Worm (Caenorhabditis elegans) whole organism, young adult: ENCODE measurements around the gene rars-2.
A peak's percentile ranks its signal among the peaks of the same experiment; 100 is the strongest.

ENCODE experiments used
- B0019.2 ChIP-seq: fragments of 200-800 bp; sonication (Bioruptor generic); conservative IDR thresholded peaks from 2 replicates; pipeline ENCODE4 v1.3.6; 2022; ENCODE audit warnings: missing genetic modification reagents, missing genetic modification characterization, missing compliant biosample characterization
- B0035.1 ChIP-seq: sonication (generic microtip); optimal IDR thresholded peaks from 2 replicates; lab custom pipeline; 2016; ENCODE audit warnings: missing genetic modification characterization, mild to moderate bottlenecking, missing compliant biosample characterization, missing genotype, missing genetic modification reagents
- B0261.1 ChIP-seq: sonication (generic microtip); optimal IDR thresholded peaks from 2 replicates; lab custom pipeline; 2016; ENCODE audit warnings: mild to moderate bottlenecking, missing genetic modification characterization, moderate library complexity, missing compliant biosample characterization
- B0336.3 ChIP-seq: fragments of 200-800 bp; sonication (Bioruptor generic); IDR thresholded peaks from 2 replicates; pipeline ENCODE4 v1.3.6; 2022; ENCODE audit warnings: missing genetic modification characterization, missing compliant biosample characterization
- C06A6.2 ChIP-seq: fragments of 200-800 bp; sonication (Bioruptor generic); conservative IDR thresholded peaks from 2 replicates; pipeline ENCODE4 v1.3.6; 2022; ENCODE audit warnings: missing genetic modification characterization, missing compliant biosample characterization
- C17E4.6 ChIP-seq: fragments of 200-800 bp; sonication (Bioruptor generic); IDR thresholded peaks from 2 replicates; pipeline ENCODE4 v1.3.6; 2022; ENCODE audit warnings: missing genetic modification reagents, missing genetic modification characterization, missing compliant biosample characterization
- F10E7.11 ChIP-seq: sonication (generic microtip); optimal IDR thresholded peaks from 2 replicates; lab custom pipeline; 2017; ENCODE audit warnings: mild to moderate bottlenecking, missing genetic modification characterization, moderate library complexity, missing compliant biosample characterization
- F22D6.2 ChIP-seq: sonication (generic microtip); optimal IDR thresholded peaks from 2 replicates; lab custom pipeline; 2016; ENCODE audit warnings: mild to moderate bottlenecking, missing genetic modification characterization, missing compliant biosample characterization
- F39B2.1 ChIP-seq: fragments of 200-800 bp; sonication (Bioruptor generic); IDR thresholded peaks from 2 replicates; pipeline ENCODE4 v1.3.6; 2022; ENCODE audit warnings: missing genetic modification reagents, missing genetic modification characterization, missing compliant biosample characterization
- Y53F4B.3 ChIP-seq: fragments of 200-800 bp; sonication (Bioruptor generic); IDR thresholded peaks from 2 replicates; pipeline ENCODE4 v1.3.6; 2022; ENCODE audit warnings: missing genetic modification reagents, missing genetic modification characterization, missing compliant biosample characterization
- Y53G8AR.9 ChIP-seq: fragments of 200-800 bp; sonication (Bioruptor generic); conservative IDR thresholded peaks from 2 replicates; pipeline ENCODE4 v1.3.6; 2022; ENCODE audit warnings: missing genetic modification reagents, missing genetic modification characterization, missing compliant biosample characterization
- Y56A3A.18 ChIP-seq: fragments of 200-800 bp; sonication (Bioruptor generic); IDR thresholded peaks from 2 replicates; pipeline ENCODE4 v1.3.6; 2022; ENCODE audit warnings: missing genetic modification reagents, missing genetic modification characterization, missing compliant biosample characterization
- Y67H2A.10 ChIP-seq: fragments of 200-800 bp; sonication (Bioruptor generic); conservative IDR thresholded peaks from 2 replicates; pipeline ENCODE4 v1.3.6; 2022; ENCODE audit warnings: missing genetic modification reagents, missing genetic modification characterization, missing compliant biosample characterization
- ZK185.1 ChIP-seq: sonication (generic microtip); optimal IDR thresholded peaks from 2 replicates; lab custom pipeline; 2016; ENCODE audit warnings: mild to moderate bottlenecking, missing genetic modification characterization, missing compliant biosample characterization; ENCODE audit not compliant: poor library complexity, severe bottlenecking
- ama-1 ChIP-seq, 3 experiments: fragments of 150-350 bp in 1 of 3; sonication (generic microtip) in 2 of 3; optimal IDR thresholded peaks; 2 replicates each; lab custom pipeline; 2014 to 2018; ENCODE audit warnings: missing biosample characterization in 2 of 3, missing genetic modification characterization in 2 of 3, missing genetic modification reagents in 2 of 3
- aptf-2 ChIP-seq: fragments of 200-800 bp; sonication (Bioruptor generic); conservative IDR thresholded peaks from 2 replicates; pipeline ENCODE4 v1.3.6; 2022; ENCODE audit warnings: missing genetic modification reagents, missing genetic modification characterization, missing compliant biosample characterization
- attf-3 ChIP-seq: fragments of 200-800 bp; sonication (Bioruptor generic); conservative IDR thresholded peaks from 2 replicates; pipeline ENCODE4 v1.3.6; 2022; ENCODE audit warnings: missing genetic modification reagents, missing genetic modification characterization, missing compliant biosample characterization
- attf-6 ChIP-seq: fragments of 200-800 bp; sonication (Bioruptor generic); IDR thresholded peaks from 2 replicates; pipeline ENCODE4 v1.3.6; 2022; ENCODE audit warnings: missing genetic modification reagents, missing genetic modification characterization, missing compliant biosample characterization
- bed-1 ChIP-seq: fragments of 200-800 bp; sonication (Bioruptor generic); IDR thresholded peaks from 2 replicates; pipeline ENCODE4 v1.3.6; 2022; ENCODE audit warnings: missing genetic modification reagents, missing genetic modification characterization, missing compliant biosample characterization
- ccch-3 ChIP-seq: fragments of 200-800 bp; sonication (Bioruptor generic); optimal IDR thresholded peaks from 2 replicates; lab custom pipeline; 2018; ENCODE audit warnings: mild to moderate bottlenecking, missing genetic modification characterization, missing compliant biosample characterization
- cebp-2 ChIP-seq: fragments of 200-800 bp; sonication (Bioruptor generic); IDR thresholded peaks from 2 replicates; pipeline ENCODE4 v1.3.6; 2022; ENCODE audit warnings: missing genetic modification characterization, missing compliant biosample characterization
- ceh-40 ChIP-seq: fragments of 200-800 bp; sonication (Bioruptor generic); IDR thresholded peaks from 2 replicates; pipeline ENCODE4 v1.3.6; 2022; ENCODE audit warnings: missing genetic modification characterization, missing compliant biosample characterization
- ceh-79 ChIP-seq: sonication (generic microtip); optimal IDR thresholded peaks from 2 replicates; lab custom pipeline; 2017; ENCODE audit warnings: mild to moderate bottlenecking, missing genetic modification characterization, missing compliant biosample characterization
- chd-7 ChIP-seq: sonication (generic microtip); optimal IDR thresholded peaks from 2 replicates; lab custom pipeline; 2016; ENCODE audit warnings: mild to moderate bottlenecking, missing genetic modification characterization, moderate library complexity, missing compliant biosample characterization
- dpff-1 ChIP-seq: sonication (generic microtip); optimal IDR thresholded peaks from 2 replicates; lab custom pipeline; 2017; ENCODE audit warnings: mild to moderate bottlenecking, missing genetic modification characterization, missing compliant biosample characterization
- egrh-3 ChIP-seq: fragments of 200-800 bp; sonication (Bioruptor generic); IDR thresholded peaks from 2 replicates; pipeline ENCODE4 v1.3.6; 2022; ENCODE audit warnings: missing genetic modification reagents, missing genetic modification characterization, missing compliant biosample characterization
- ets-4 ChIP-seq: fragments of 200-800 bp; sonication (Bioruptor generic); optimal IDR thresholded peaks from 2 replicates; lab custom pipeline; 2018; ENCODE audit warnings: mild to moderate bottlenecking, missing genetic modification characterization, missing compliant biosample characterization
- him-1 ChIP-seq: sonication (generic microtip); optimal IDR thresholded peaks from 2 replicates; lab custom pipeline; 2016; ENCODE audit warnings: missing genotype, missing genetic modification reagents, missing genetic modification characterization, missing compliant biosample characterization
- hlh-26 ChIP-seq: fragments of 200-800 bp; sonication (Bioruptor generic); conservative IDR thresholded peaks from 2 replicates; pipeline ENCODE4 v1.3.6; 2022; ENCODE audit warnings: missing genetic modification reagents, missing genetic modification characterization, missing compliant biosample characterization
- hmg-1.2 ChIP-seq: fragments of 200-800 bp; sonication (Bioruptor generic); IDR thresholded peaks from 2 replicates; pipeline ENCODE4 v1.3.6; 2022; ENCODE audit warnings: missing genetic modification reagents, missing genetic modification characterization, missing compliant biosample characterization
- hmg-20 ChIP-seq: fragments of 200-800 bp; sonication (Bioruptor generic); IDR thresholded peaks from 2 replicates; pipeline ENCODE4 v1.3.6; 2022; ENCODE audit warnings: missing genetic modification reagents, missing genetic modification characterization, missing compliant biosample characterization
- hrde-1 ChIP-seq: sonication (generic microtip); optimal IDR thresholded peaks from 2 replicates; lab custom pipeline; 2016; ENCODE audit warnings: missing genetic modification characterization, mild to moderate bottlenecking, missing compliant biosample characterization, moderate library complexity, missing genotype, missing genetic modification reagents, borderline replicate concordance
- let-526 ChIP-seq: fragments of 200-800 bp; sonication (Bioruptor generic); IDR thresholded peaks from 2 replicates; pipeline ENCODE4 v1.3.6; 2022; ENCODE audit warnings: missing genetic modification reagents, missing genetic modification characterization, missing compliant biosample characterization
- lin-40 ChIP-seq: sonication (generic microtip); optimal IDR thresholded peaks from 2 replicates; lab custom pipeline; 2016; ENCODE audit warnings: missing genetic modification characterization, mild to moderate bottlenecking, missing compliant biosample characterization, missing genotype, missing genetic modification reagents
- lsy-27 ChIP-seq: sonication (generic microtip); optimal IDR thresholded peaks from 2 replicates; lab custom pipeline; 2017; ENCODE audit warnings: missing genetic modification characterization, mild to moderate bottlenecking, missing compliant biosample characterization, antibody characterized with exemption, missing genotype, borderline replicate concordance; ENCODE audit not compliant: insufficient read depth
- madf-10 ChIP-seq: sonication (generic microtip); optimal IDR thresholded peaks from 2 replicates; lab custom pipeline; 2016; ENCODE audit warnings: mild to moderate bottlenecking, missing genetic modification characterization, missing compliant biosample characterization
- madf-8 ChIP-seq: fragments of 200-800 bp; sonication (Bioruptor generic); conservative IDR thresholded peaks from 2 replicates; pipeline ENCODE4 v1.3.6; 2022; ENCODE audit warnings: missing genetic modification reagents, missing genetic modification characterization, missing compliant biosample characterization
- mcd-1 ChIP-seq: fragments of 200-800 bp; sonication (Bioruptor generic); IDR thresholded peaks from 2 replicates; pipeline ENCODE4 v1.3.6; 2022; ENCODE audit warnings: missing genetic modification reagents, missing genetic modification characterization, missing compliant biosample characterization
- mel-28 ChIP-seq: sonication (generic microtip); optimal IDR thresholded peaks from 2 replicates; lab custom pipeline; 2016; ENCODE audit warnings: borderline replicate concordance, mild to moderate bottlenecking, missing genetic modification characterization, missing compliant biosample characterization
- nhr-27 ChIP-seq: fragments of 200-800 bp; sonication (Bioruptor generic); optimal IDR thresholded peaks from 2 replicates; lab custom pipeline; 2018; ENCODE audit warnings: mild to moderate bottlenecking, missing genetic modification characterization, moderate library complexity, missing compliant biosample characterization
- nhr-90 ChIP-seq: sonication (generic microtip); optimal IDR thresholded peaks from 2 replicates; lab custom pipeline; 2016; ENCODE audit warnings: missing genotype, mild to moderate bottlenecking, missing genetic modification characterization, missing compliant biosample characterization
- repo-1 ChIP-seq: sonication (generic microtip); optimal IDR thresholded peaks from 2 replicates; lab custom pipeline; 2017; ENCODE audit warnings: mild to moderate bottlenecking, missing genetic modification characterization, missing compliant biosample characterization
- sdz-38 ChIP-seq: sonication (generic microtip); optimal IDR thresholded peaks from 2 replicates; lab custom pipeline; 2016; ENCODE audit warnings: missing genotype, missing genetic modification characterization, missing compliant biosample characterization
- sptf-2 ChIP-seq: fragments of 200-800 bp; sonication (Bioruptor generic); optimal IDR thresholded peaks from 2 replicates; lab custom pipeline; 2018; ENCODE audit warnings: mild to moderate bottlenecking, missing genetic modification characterization, missing compliant biosample characterization
- unc-130 ChIP-seq: sonication (generic microtip); optimal IDR thresholded peaks from 2 replicates; lab custom pipeline; 2016; ENCODE audit warnings: missing genetic modification reagents, missing genetic modification characterization, missing compliant biosample characterization
- ztf-28 ChIP-seq: fragments of 200-800 bp; sonication (Bioruptor generic); IDR thresholded peaks from 2 replicates; pipeline ENCODE4 v1.3.6; 2022; ENCODE audit warnings: missing genetic modification reagents, missing genetic modification characterization, missing compliant biosample characterization
- ztf-6 ChIP-seq: fragments of 200-800 bp; sonication (Bioruptor generic); IDR thresholded peaks from 2 replicates; pipeline ENCODE4 v1.3.6; 2022; ENCODE audit warnings: missing genetic modification reagents, missing genetic modification characterization, missing compliant biosample characterization

rars-2 gene

ce11 chrII:6097441-6097840, 27.9 kb upstream of the rars-2 start, which contains the start of the genes tpp-2 and rbbp-5 (continued):
- TF ChIP-seq hmg-20 (no peak), Y53F4B.3 (GFP tag; lab: Robert Waterston, UW) (no peak), ama-1 (optimal IDR thresholded peaks at IDR 0.05; lab: Kevin White, UChicago) (no peak), ama-1 (GFP tag; optimal IDR thresholded peaks at IDR 0.05; lab: Kevin White, UChicago) (no peak), hmg-1.2 (GFP tag; lab: Robert Waterston, UW) (peak; percentile 25; the same call in 1 of the 2 replicates), ets-4 (GFP tag; lab: Kevin White, UChicago) (no peak), attf-3 (GFP tag; lab: Robert Waterston, UW) (peak; percentile 65), nhr-27 (no peak), hrde-1 (tag; lab: Kevin White, UChicago) (no peak), him-1 (tag; lab: Kevin White, UChicago) (peak; percentile 27), Y53G8AR.9 (no peak), B0019.2 (no peak), nhr-90 (tag; lab: Kevin White, UChicago) (no peak), F10E7.11 (tag; lab: Kevin White, UChicago) (no peak), F39B2.1 (no peak), ZK185.1 (tag; lab: Kevin White, UChicago) (peak; percentile 81), hlh-26 (GFP tag; lab: Robert Waterston, UW) (no peak), B0035.1 (tag; lab: Kevin White, UChicago) (no peak), B0261.1 (tag; lab: Kevin White, UChicago) (no peak), F22D6.2 (tag; lab: Kevin White, UChicago) (no peak), repo-1 (no peak), let-526 (no peak), mel-28 (tag; lab: Kevin White, UChicago) (no peak), attf-6 (GFP tag; lab: Robert Waterston, UW) (no peak), sptf-2 (GFP tag; lab: Kevin White, UChicago) (no peak), madf-10 (tag; lab: Kevin White, UChicago) (no peak), aptf-2 (GFP tag; lab: Robert Waterston, UW) (peak; percentile 55; the same call in 1 of the 2 replicates), B0336.3 (GFP tag; lab: Robert Waterston, UW) (no peak), Y56A3A.18 (GFP tag; lab: Robert Waterston, UW) (no peak), dpff-1 (no peak), Y67H2A.10 (GFP tag; lab: Robert Waterston, UW) (0 out of 2 replicates have a peak, but pooled peaks have one; percentile 39), bed-1 (GFP tag; lab: Robert Waterston, UW) (no peak)

ce11 chrII:6099500-6099899, 25.9 kb upstream of the rars-2 start, which contains the start of gene rgs-3:
rgs-3 (plus strand) TSS chrII:6099800.
- TF ChIP-seq egrh-3 (GFP tag; lab: Robert Waterston, UW) = no peak
- TF ChIP-seq attf-3 (GFP tag; lab: Robert Waterston, UW) = no peak
- TF ChIP-seq ztf-28 (GFP tag; lab: Robert Waterston, UW) = no peak

- TF ChIP-seq C06A6.2 (GFP tag; lab: Robert Waterston, UW) (no peak), egrh-3 (GFP tag; lab: Robert Waterston, UW) (no peak), ceh-79 (tag; lab: Kevin White, UChicago) (no peak), ceh-40 (GFP tag; lab: Robert Waterston, UW) (no peak), unc-130 (GFP tag; lab: Kevin White, UChicago) (no peak), lin-40 (no peak), ccch-3 (GFP tag; lab: Kevin White, UChicago) (no peak), Y67H2A.10 (GFP tag; lab: Robert Waterston, UW) (no peak), chd-7 (tag; lab: Kevin White, UChicago) (no peak), madf-8 (GFP tag; lab: Robert Waterston, UW) (no peak), ztf-6 (GFP tag; lab: Robert Waterston, UW) (no peak), lsy-27 (tag; lab: Kevin White, UChicago) (no peak), sdz-38 (no peak), C17E4.6 (no peak), mcd-1 (GFP tag; lab: Robert Waterston, UW) (no peak), cebp-2 (GFP tag; lab: Robert Waterston, UW) (no peak)
These were observed 23.9 kb upstream of the rars-2 start for ce11 chrII:6101475-6101874.
